Worm (Caenorhabditis elegans) whole organism, L2 larva: ENCODE measurements around the gene lips-7.
A peak's percentile ranks its signal among the peaks of the same experiment; 100 is the strongest.

Experiments used
- C34F6.9 ChIP-seq: fragments of 150-350 bp; optimal IDR thresholded peaks from 2 replicates; lab custom pipeline; 2014; ENCODE audit warnings: missing biosample characterization, missing genetic modification characterization
- F13H6.1 ChIP-seq: sonication (generic microtip); optimal IDR thresholded peaks from 2 replicates; lab custom pipeline; 2016; ENCODE audit warnings: missing genetic modification characterization, missing compliant biosample characterization
- R02D3.7 ChIP-seq: fragments of 150-350 bp; optimal IDR thresholded peaks from 2 replicates; lab custom pipeline; 2014; ENCODE audit warnings: missing biosample characterization, missing genetic modification characterization
- Y55F3AM.14 ChIP-seq: fragments of 200-800 bp; sonication (Bioruptor generic); optimal IDR thresholded peaks from 2 replicates; lab custom pipeline; 2018; ENCODE audit warnings: mild to moderate bottlenecking, missing genetic modification characterization, missing compliant biosample characterization
- aly-2 ChIP-seq: fragments of 150-350 bp; optimal IDR thresholded peaks from 2 replicates; lab custom pipeline; 2014; ENCODE audit warnings: missing biosample characterization, missing genetic modification characterization
- ama-1 ChIP-seq: fragments of 150-350 bp; optimal IDR thresholded peaks from 2 replicates; lab custom pipeline; 2018; ENCODE audit warnings: inconsistent platforms
- blmp-1 ChIP-seq: sonication (generic microtip); optimal IDR thresholded peaks from 2 replicates; lab custom pipeline; 2017; ENCODE audit warnings: missing genetic modification characterization, mild to moderate bottlenecking, missing compliant biosample characterization, antibody characterized with exemption, moderate library complexity; ENCODE audit not compliant: insufficient read depth
- ceh-16 ChIP-seq: fragments of 150-350 bp; optimal IDR thresholded peaks from 2 replicates; lab custom pipeline; 2014; ENCODE audit warnings: missing biosample characterization, missing genetic modification characterization
- ceh-82 ChIP-seq: fragments of 150-350 bp; optimal IDR thresholded peaks from 2 replicates; lab custom pipeline; 2014; ENCODE audit warnings: missing biosample characterization, missing genetic modification characterization
- crh-2 ChIP-seq: sonication (generic microtip); optimal IDR thresholded peaks from 2 replicates; lab custom pipeline; 2017; ENCODE audit warnings: missing biosample characterization, missing genetic modification characterization
- dmd-4 ChIP-seq: sonication (generic microtip); optimal IDR thresholded peaks from 2 replicates; lab custom pipeline; 2017; ENCODE audit warnings: missing biosample characterization, missing genetic modification characterization
- egl-27 ChIP-seq: sonication (generic microtip); optimal IDR thresholded peaks from 3 replicates; lab custom pipeline; 2017; ENCODE audit warnings: missing biosample characterization, missing genetic modification reagents, missing genetic modification characterization
- elt-3 ChIP-seq: sonication (generic microtip); optimal IDR thresholded peaks from 2 replicates; lab custom pipeline; 2017; ENCODE audit warnings: missing biosample characterization, missing genetic modification characterization
- fos-1 ChIP-seq: fragments of 150-350 bp; optimal IDR thresholded peaks from 2 replicates; lab custom pipeline; 2014; ENCODE audit warnings: missing biosample characterization, missing genetic modification characterization
- gmeb-1 ChIP-seq: fragments of 150-350 bp; optimal IDR thresholded peaks from 2 replicates; lab custom pipeline; 2014; ENCODE audit warnings: missing biosample characterization, missing genetic modification characterization
- lin-11 ChIP-seq: fragments of 150-350 bp; sonication (generic microtip); optimal IDR thresholded peaks from 2 replicates; lab custom pipeline; 2014; ENCODE audit warnings: missing biosample characterization, missing genetic modification characterization, inconsistent platforms, mixed read lengths
- lin-13 ChIP-seq: fragments of 150-350 bp; optimal IDR thresholded peaks from 2 replicates; lab custom pipeline; 2014; ENCODE audit warnings: missing biosample characterization, missing genetic modification reagents, missing genetic modification characterization
- lsy-2 ChIP-seq, 2 experiments: fragments of 150-350 bp in 1 of 2; sonication (generic microtip) in 1 of 2; optimal IDR thresholded peaks; 2 replicates each; lab custom pipeline; 2014 to 2017; ENCODE audit warnings: missing biosample characterization in 2 of 2, missing genetic modification characterization in 2 of 2
- mbf-1 ChIP-seq: sonication (generic microtip); optimal IDR thresholded peaks from 2 replicates; lab custom pipeline; 2017; ENCODE audit warnings: missing biosample characterization, missing genetic modification characterization
- nhr-10 ChIP-seq: sonication (generic microtip); optimal IDR thresholded peaks from 2 replicates; lab custom pipeline; 2017; ENCODE audit warnings: missing biosample characterization, missing genetic modification characterization
- nhr-11 ChIP-seq: fragments of 150-350 bp; optimal IDR thresholded peaks from 2 replicates; lab custom pipeline; 2014; ENCODE audit warnings: missing biosample characterization, missing genetic modification characterization
- nhr-12 ChIP-seq: fragments of 150-350 bp; optimal IDR thresholded peaks from 2 replicates; lab custom pipeline; 2014; ENCODE audit warnings: missing biosample characterization, missing genetic modification characterization
- nhr-129 ChIP-seq: fragments of 150-350 bp; optimal IDR thresholded peaks from 2 replicates; lab custom pipeline; 2014; ENCODE audit warnings: missing biosample characterization, missing genetic modification characterization
- nhr-23 ChIP-seq: fragments of 150-350 bp; optimal IDR thresholded peaks from 2 replicates; lab custom pipeline; 2014; ENCODE audit warnings: missing biosample characterization, missing genetic modification reagents, missing genetic modification characterization
- nhr-237 ChIP-seq: fragments of 150-350 bp; optimal IDR thresholded peaks from 2 replicates; lab custom pipeline; 2014; ENCODE audit warnings: missing biosample characterization, missing genetic modification characterization
- nhr-25 ChIP-seq: fragments of 150-350 bp; sonication (generic microtip); optimal IDR thresholded peaks from 3 replicates; lab custom pipeline; 2014; ENCODE audit warnings: missing biosample characterization, missing genetic modification characterization
- nhr-6 ChIP-seq: fragments of 150-350 bp; optimal IDR thresholded peaks from 2 replicates; lab custom pipeline; 2014; ENCODE audit warnings: missing biosample characterization, missing genetic modification characterization
- sem-4 ChIP-seq: fragments of 150-350 bp; optimal IDR thresholded peaks from 2 replicates; lab custom pipeline; 2014; ENCODE audit warnings: missing biosample characterization, missing genetic modification reagents, missing genetic modification characterization
- skn-1 ChIP-seq: sonication (generic microtip); optimal IDR thresholded peaks from 2 replicates; lab custom pipeline; 2017; ENCODE audit warnings: missing biosample characterization, missing genetic modification characterization
- sma-3 ChIP-seq: sonication (generic microtip); optimal IDR thresholded peaks from 2 replicates; lab custom pipeline; 2016; ENCODE audit warnings: missing genetic modification reagents, missing genetic modification characterization, missing compliant biosample characterization
- sma-9 ChIP-seq, 2 experiments: fragments of 150-350 bp in 1 of 2; sonication (generic microtip) in 1 of 2; optimal IDR thresholded peaks; 2 replicates each; lab custom pipeline; 2014 to 2016; ENCODE audit warnings: missing genetic modification characterization in 2 of 2, mild to moderate bottlenecking in 1 of 2, missing biosample characterization in 1 of 2, missing compliant biosample characterization in 1 of 2, missing genetic modification reagents in 1 of 2, moderate library complexity in 1 of 2
- snpc-4 ChIP-seq: fragments of 150-350 bp; optimal IDR thresholded peaks from 2 replicates; lab custom pipeline; 2014; ENCODE audit warnings: missing biosample characterization, missing genetic modification characterization
- unc-39 ChIP-seq: fragments of 150-350 bp; optimal IDR thresholded peaks from 2 replicates; lab custom pipeline; 2014; ENCODE audit warnings: missing biosample characterization, missing genetic modification characterization
- unc-55 ChIP-seq: fragments of 150-350 bp; sonication (generic microtip); optimal IDR thresholded peaks from 3 replicates; lab custom pipeline; 2014; ENCODE audit warnings: missing biosample characterization, missing genetic modification reagents, missing genetic modification characterization
- unc-62 ChIP-seq: fragments of 150-350 bp; optimal IDR thresholded peaks from 2 replicates; lab custom pipeline; 2014; ENCODE audit warnings: missing biosample characterization, missing genetic modification reagents, missing genetic modification characterization
- zag-1 ChIP-seq: fragments of 150-350 bp; optimal IDR thresholded peaks from 2 replicates; lab custom pipeline; 2014; ENCODE audit warnings: missing biosample characterization, missing genetic modification characterization
- ztf-1 ChIP-seq: fragments of 200-800 bp; sonication (Bioruptor generic); conservative IDR thresholded peaks from 2 replicates; pipeline ENCODE4 v1.3.6; 2022; ENCODE audit warnings: missing genetic modification characterization, missing compliant biosample characterization
- ztf-11 ChIP-seq: sonication (generic microtip); optimal IDR thresholded peaks from 2 replicates; lab custom pipeline; 2017; ENCODE audit warnings: missing biosample characterization, missing genetic modification characterization
- ztf-4 ChIP-seq: fragments of 150-350 bp; optimal IDR thresholded peaks from 2 replicates; lab custom pipeline; 2014; ENCODE audit warnings: missing biosample characterization, missing genetic modification characterization

lips-7 gene

ce11 chrII:577632-578031, 26.0 kb downstream of the lips-7 start, which contains the start of gene W08F4.7:
Gene W08F4.7 (minus strand): TSS chrII:577732.
- TF ChIP-seq R02D3.7 (tag; lab: Kevin White, UChicago), result no peak
- TF ChIP-seq nhr-237 (tag; lab: Kevin White, UChicago), result no peak
- no peak for TF ChIP-seq nhr-11 (tag; lab: Kevin White, UChicago)
- no peak for TF ChIP-seq ceh-16 (tag; lab: Kevin White, UChicago)
- TF ChIP-seq ztf-1, result no peak
- no peak for TF ChIP-seq lin-13 (GFP tag; lab: Kevin White, UChicago)
- TF ChIP-seq skn-1 (tag; lab: Kevin White, UChicago), result no peak
- TF ChIP-seq sem-4, result no peak
- TF ChIP-seq fos-1 (tag; lab: Kevin White, UChicago), result no peak
- TF ChIP-seq ztf-4 (tag; lab: Kevin White, UChicago), result no peak
- TF ChIP-seq zag-1 (tag; lab: Kevin White, UChicago), result no peak
- TF ChIP-seq nhr-10 (tag; lab: Kevin White, UChicago), result no peak

- TF ChIP-seq nhr-11 (tag; lab: Kevin White, UChicago), result no peak
- no peak for TF ChIP-seq zag-1 (tag; lab: Kevin White, UChicago)
- no peak for TF ChIP-seq Y55F3AM.14 (GFP tag; lab: Kevin White, UChicago)
- TF ChIP-seq ceh-82, result no peak
- no peak for TF ChIP-seq mbf-1 (tag; lab: Kevin White, UChicago)
- no peak for TF ChIP-seq nhr-237 (tag; lab: Kevin White, UChicago)
- no peak for TF ChIP-seq ztf-4 (tag; lab: Kevin White, UChicago)
- TF ChIP-seq nhr-25 (tag; lab: Kevin White, UChicago), result no peak
- no peak for TF ChIP-seq ztf-11 (tag; lab: Kevin White, UChicago)
- no peak for TF ChIP-seq crh-2 (tag; lab: Kevin White, UChicago)
- TF ChIP-seq sma-9 (GFP tag; optimal IDR thresholded peaks at IDR 0.05; lab: Kevin White, UChicago), result no peak
- TF ChIP-seq sma-9 (tag; optimal IDR thresholded peaks at IDR 0.05; lab: Kevin White, UChicago), result no peak
- TF ChIP-seq fos-1 (tag; lab: Kevin White, UChicago), result no peak
- TF ChIP-seq unc-55, result no peak
- TF ChIP-seq ama-1, result no peak
- TF ChIP-seq F13H6.1 (tag; lab: Kevin White, UChicago), result no peak
- no peak for TF ChIP-seq nhr-23
- no peak for TF ChIP-seq blmp-1
- TF ChIP-seq unc-39 (tag; lab: Kevin White, UChicago), result no peak
- no peak for TF ChIP-seq dmd-4
- TF ChIP-seq lin-13 (GFP tag; lab: Kevin White, UChicago), result no peak
These were observed 27.1 kb downstream of the lips-7 start for ce11 chrII:578803-579202.

ce11 chrII:580189-580643, 28.6 kb downstream of the lips-7 start, which contains the start of the genes cdc-37 and W08F4.3:
Gene cdc-37 (minus strand): TSS chrII:580593.
Gene W08F4.3 (plus strand): TSS chrII:580602.
- TF ChIP-seq nhr-129 (peak; percentile 14), unc-55 (peak; percentile 20), lsy-2 (tag; optimal IDR thresholded peaks at IDR 0.05; lab: Kevin White, UChicago) (peak in 1 of 2 experiments; percentile 10), C34F6.9 (peak; percentile 19), gmeb-1 (tag; lab: Kevin White, UChicago) (peak; percentile 23), R02D3.7 (tag; lab: Kevin White, UChicago) (no peak)

DNA sequence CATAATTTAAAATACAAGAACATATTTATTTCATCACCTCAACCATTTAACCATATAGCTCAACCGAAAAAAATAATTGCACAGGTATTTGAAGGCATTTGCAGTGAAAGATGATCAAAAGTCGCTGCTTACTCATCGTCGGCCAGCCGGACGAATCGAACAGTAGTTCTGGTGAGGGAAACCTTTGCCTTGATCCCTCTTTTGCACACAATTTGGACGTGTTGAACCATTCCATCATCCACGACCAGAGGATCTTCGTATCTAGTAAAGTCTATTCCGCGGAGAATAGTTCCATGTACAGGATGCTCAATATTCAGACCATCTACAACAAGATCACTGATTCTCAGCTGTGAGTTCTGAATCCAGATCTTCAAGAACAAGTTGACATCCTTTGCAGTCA, 30.3 kb downstream of the lips-7 start:
- TF ChIP-seq egl-27 (tag; lab: Kevin White, UChicago), result no peak

ce11 chrII:582649-583048, 31.0 kb downstream of the lips-7 start, which contains the start of gene fbxb-14:
Gene fbxb-14 (minus strand): TSS chrII:582749.
- no peak for TF ChIP-seq Y55F3AM.14 (GFP tag; lab: Kevin White, UChicago)
- TF ChIP-seq egl-27 (tag; lab: Kevin White, UChicago), result no peak
- TF ChIP-seq unc-62, result no peak
- no peak for TF ChIP-seq blmp-1
- TF ChIP-seq nhr-12 (tag; lab: Kevin White, UChicago), result no peak
- no peak for TF ChIP-seq ama-1
- no peak for TF ChIP-seq ztf-11 (tag; lab: Kevin White, UChicago)
- no peak for TF ChIP-seq aly-2
- no peak for TF ChIP-seq elt-3 (tag; lab: Kevin White, UChicago)
- TF ChIP-seq lsy-2 (tag; optimal IDR thresholded peaks at IDR 0.05; lab: Kevin White, UChicago), result no peak
- TF ChIP-seq nhr-6, result no peak
- TF ChIP-seq nhr-129, result no peak
- TF ChIP-seq lin-11 (tag; lab: Kevin White, UChicago), result no peak
- TF ChIP-seq sma-3 (GFP tag; lab: Kevin White, UChicago), result no peak
- no peak for TF ChIP-seq snpc-4 (tag; lab: Kevin White, UChicago)
- TF ChIP-seq, all 48 proteins: peak for 0
